Worm (Caenorhabditis elegans) whole organism, L1 larva: Measurements from ENCODE around the gene ZK180.7.

Source experiments
- lin-13 ChIP-seq: fragments of 150-350 bp; optimal IDR thresholded peaks from 2 replicates; lab custom pipeline; 2014; ENCODE audit warnings: missing biosample characterization, missing genetic modification reagents, missing genetic modification characterization
- lin-39 ChIP-seq: fragments of 150-350 bp; optimal IDR thresholded peaks from 2 replicates; lab custom pipeline; 2014; ENCODE audit warnings: missing biosample characterization, missing genetic modification reagents, missing genetic modification characterization
- lsy-2 ChIP-seq, 2 experiments: fragments of 150-350 bp; optimal IDR thresholded peaks; 2 replicates each; lab custom pipeline; 2014; ENCODE audit warnings: missing biosample characterization in 2 of 2, missing genetic modification characterization in 2 of 2
- nhr-11 ChIP-seq: fragments of 150-350 bp; optimal IDR thresholded peaks from 2 replicates; lab custom pipeline; 2014; ENCODE audit warnings: missing biosample characterization, missing genetic modification characterization
- sptf-1 ChIP-seq: fragments of 150-350 bp; optimal IDR thresholded peaks from 2 replicates; lab custom pipeline; 2014; ENCODE audit warnings: missing biosample characterization, missing genetic modification characterization

- TF ChIP-seq lsy-2 (tag; optimal IDR thresholded peaks at IDR 0.05; lab: Kevin White, UChicago) (no peak), lin-39 (no peak), sptf-1 (tag; lab: Kevin White, UChicago) (no peak), nhr-11 (tag; lab: Kevin White, UChicago) (no peak), lin-13 (GFP tag; lab: Kevin White, UChicago) (no peak)
These were observed 40.9 kb upstream of the ZK180.7 start, which contains the start of gene R08C7.12 for ce11 chrIV:4449439-4449838.
